Fruit fly (Drosophila melanogaster) whole organism, pupa: ENCODE data around the gene dsd.

Source experiments
- CG4496 ChIP-seq: fragments of 200-800 bp; sonication (Bioruptor generic); IDR thresholded peaks from 3 replicates; pipeline ENCODE4 v1.3.6; 2022; ENCODE audit warnings: missing biosample characterization, missing genetic modification characterization
- CG9948 ChIP-seq: fragments of 200-800 bp; sonication (Bioruptor generic); optimal IDR thresholded peaks from 2 replicates; lab custom pipeline; 2018; ENCODE audit warnings: missing biosample characterization, mild to moderate bottlenecking, missing genetic modification characterization, moderate library complexity
- EcR ChIP-seq: fragments of 200-800 bp; sonication (Bioruptor generic); optimal IDR thresholded peaks from 3 replicates; lab custom pipeline; 2019; ENCODE audit warnings: missing biosample characterization, missing genetic modification characterization, mild to moderate bottlenecking, moderate library complexity, missing genetic modification reagents
- Pif1A ChIP-seq: fragments of 200-800 bp; sonication (Bioruptor generic); optimal IDR thresholded peaks from 3 replicates; lab custom pipeline; 2016; ENCODE audit warnings: missing biosample characterization, missing genetic modification characterization
- Snoo ChIP-seq: fragments of 200-800 bp; sonication (Bioruptor generic); optimal IDR thresholded peaks from 3 replicates; lab custom pipeline; 2017; ENCODE audit warnings: missing biosample characterization, mild to moderate bottlenecking, missing genetic modification characterization, inconsistent platforms
- gl ChIP-seq: fragments of 200-800 bp; sonication (Bioruptor generic); optimal IDR thresholded peaks from 2 replicates; lab custom pipeline; 2018; ENCODE audit warnings: missing biosample characterization, mild to moderate bottlenecking, missing genetic modification characterization
- rn ChIP-seq: fragments of 200-800 bp; sonication (Bioruptor generic); IDR thresholded peaks from 2 replicates; pipeline ENCODE4 v1.3.6; 2022; ENCODE audit warnings: missing biosample characterization, missing genetic modification characterization

DNA sequence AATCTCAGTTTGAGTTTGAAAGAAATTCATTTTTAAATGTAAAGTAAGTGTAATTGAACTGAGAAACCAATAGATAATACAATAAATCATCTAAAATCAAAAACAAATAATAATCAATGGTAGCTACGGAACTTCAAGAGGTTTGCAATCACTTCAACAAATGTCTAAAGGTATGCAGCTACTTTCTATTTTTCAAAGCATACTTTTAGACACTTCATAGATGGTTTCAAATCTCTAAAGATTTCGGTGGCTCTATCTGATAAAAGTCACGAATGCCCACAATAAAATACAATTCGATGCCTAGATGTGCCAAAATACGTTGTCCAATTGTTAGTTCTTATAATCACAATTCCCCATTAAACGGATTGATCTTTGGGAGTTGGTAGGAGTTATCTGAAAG lies 35.9 kb upstream of the dsd start:
- TF ChIP-seq CG4496 (GFP tag; lab: Robert Waterston, UW) (no peak), EcR (GFP tag; lab: Kevin White, UChicago) (no peak), CG9948 (tag; lab: Kevin White, UChicago) (no peak), gl (tag; lab: Kevin White, UChicago) (no peak), rn (GFP tag; lab: Robert Waterston, UW) (no peak), Snoo (tag; lab: Kevin White, UChicago) (no peak), Pif1A (GFP tag; lab: Kevin White, UChicago) (no peak)
